Worm (Caenorhabditis elegans) whole organism, L4/young adult: ENCODE data around the gene snb-6.

ENCODE experiments used
- W03F9.2 ChIP-seq: fragments of 150-350 bp; optimal IDR thresholded peaks from 2 replicates; lab custom pipeline; 2014; ENCODE audit warnings: missing biosample characterization, missing genetic modification characterization
- him-1 ChIP-seq: sonication (generic microtip); optimal IDR thresholded peaks from 2 replicates; lab custom pipeline; 2016; ENCODE audit warnings: missing genotype, missing genetic modification reagents, missing genetic modification characterization, missing compliant biosample characterization

- no peak for TF ChIP-seq W03F9.2
- no peak for TF ChIP-seq him-1 (tag; lab: Kevin White, UChicago)
These were observed 14.2 kb downstream of the snb-6 start, which contains the start of gene agxt-1 for ce11 chrII:8845298-8845697.
